Worm (Caenorhabditis elegans): ENCODE measurements around the gene nhr-36.

- no peak for TF ChIP-seq nhr-77 (tag; optimal IDR thresholded peaks at IDR 0.05)
- no peak for TF ChIP-seq nhr-11 (tag; optimal IDR thresholded peaks at IDR 0.05)
- no peak for TF ChIP-seq nhr-20 (tag; optimal IDR thresholded peaks at IDR 0.05)
- TF ChIP-seq unc-98 (GFP tag; IDR thresholded peaks at IDR 0.05) = no peak
- no peak for TF ChIP-seq skn-1 (tag; optimal IDR thresholded peaks at IDR 0.05)
- TF ChIP-seq unc-130 (tag; optimal IDR thresholded peaks at IDR 0.05) = no peak
- no peak for TF ChIP-seq ama-1 (optimal IDR thresholded peaks at IDR 0.05)
- TF ChIP-seq lin-39 (tag; optimal IDR thresholded peaks at IDR 0.05) = no peak
- no peak for TF ChIP-seq isw-1 (GFP tag; IDR thresholded peaks at IDR 0.05)
- no peak for TF ChIP-seq ztf-11 (tag; optimal IDR thresholded peaks at IDR 0.05)
- TF ChIP-seq nhr-12 (tag; optimal IDR thresholded peaks at IDR 0.05) = no peak
- TF ChIP-seq zag-1 (tag; optimal IDR thresholded peaks at IDR 0.05) = no peak
- no peak for TF ChIP-seq efl-1 (optimal IDR thresholded peaks at IDR 0.05)
- TF ChIP-seq efl-1 (GFP tag; optimal IDR thresholded peaks at IDR 0.05 in 1 of 2) = no peak
Observed at ce11 chrV:9224981-9225380, 36.4 kb downstream of the nhr-36 start.
